Worm (Caenorhabditis elegans): Measurements from ENCODE around the gene C45G9.5.
A peak's percentile ranks its signal among the peaks of the same experiment; 100 is the strongest.
"Not testable (repeated sequence)": the region's sequence is repeated elsewhere in the genome, so short reads cannot be mapped to it uniquely, and the experiment has no call there.

The C45G9.5 gene

ce11 chrIII:5031375-5031836 is 16.5 kb upstream of the C45G9.5 start (continued):
- TF ChIP-seq somi-1 (GFP tag; optimal IDR thresholded peaks at IDR 0.05): peak; percentile 55
- TF ChIP-seq hsf-1 (GFP tag; IDR thresholded peaks at IDR 0.05): 0 out of 2 replicates have a peak, but pooled peaks have one; percentile 55
- peak; percentile 54 for TF ChIP-seq mes-4 (tag; optimal IDR thresholded peaks at IDR 0.05)
- peak; percentile 23; the same call in 1 of the 2 replicates for TF ChIP-seq ztf-6 (GFP tag; IDR thresholded peaks at IDR 0.05)
- peak; percentile 59; the same call in 1 of the 2 replicates for TF ChIP-seq let-526 (GFP tag; IDR thresholded peaks at IDR 0.05)
- peak; percentile 93 for TF ChIP-seq rcor-1 (GFP tag; IDR thresholded peaks at IDR 0.05)
- peak; percentile 55 for TF ChIP-seq him-1 (tag; optimal IDR thresholded peaks at IDR 0.05)
- TF ChIP-seq die-1 (tag; optimal IDR thresholded peaks at IDR 0.05): peak; percentile 48
- 0 out of 2 replicates have a peak, but pooled peaks have one; percentile 14 for TF ChIP-seq bed-2 (GFP tag; IDR thresholded peaks at IDR 0.05)
- peak; percentile 44 for TF ChIP-seq sptf-2 (GFP tag; optimal IDR thresholded peaks at IDR 0.05)
- TF ChIP-seq ceh-91 (GFP tag; IDR thresholded peaks at IDR 0.05): peak; percentile 66
- peak; percentile 79 for TF ChIP-seq chd-7 (tag; optimal IDR thresholded peaks at IDR 0.05)
- TF ChIP-seq lsy-27 (tag; optimal IDR thresholded peaks at IDR 0.05; ENCODE audit: borderline replicate concordance, insufficient read depth): peak; percentile 39
- TF ChIP-seq F52B5.7 (tag; optimal IDR thresholded peaks at IDR 0.05): peak; percentile 83
- peak; percentile 77; the same call in 1 of the 2 replicates for TF ChIP-seq hmg-20 (GFP tag; IDR thresholded peaks at IDR 0.05)
- peak; percentile 78 for TF ChIP-seq ztf-26 (tag; optimal IDR thresholded peaks at IDR 0.05)
- TF ChIP-seq cebp-1 (GFP tag; IDR thresholded peaks at IDR 0.05): 0 out of 2 replicates have a peak, but pooled peaks have one; percentile 45
- not testable (repeated sequence) for TF ChIP-seq cebp-1 (tag; optimal IDR thresholded peaks at IDR 0.05)
- TF ChIP-seq B0019.2 (GFP tag; conservative IDR thresholded peaks at IDR 0.05): peak; percentile 60; the same call in 1 of the 2 replicates
- peak; percentile 84 for TF ChIP-seq sea-2 (GFP tag; IDR thresholded peaks at IDR 0.05)
- TF ChIP-seq pbrm-1 (GFP tag; IDR thresholded peaks at IDR 0.05): peak; percentile 87
- peak; percentile 71 for TF ChIP-seq attf-5 (GFP tag; optimal IDR thresholded peaks at IDR 0.05)
- peak; percentile 5 to 22 for TF ChIP-seq rec-8 (tag; optimal IDR thresholded peaks at IDR 0.05)
- peak; percentile 69; the same call in 1 of the 2 replicates for TF ChIP-seq egl-44 (GFP tag; IDR thresholded peaks at IDR 0.05)
- TF ChIP-seq nhr-80 (tag; optimal IDR thresholded peaks at IDR 0.05): peak; percentile 89
- TF ChIP-seq lin-40 (tag; optimal IDR thresholded peaks at IDR 0.05): peak; percentile 91
- peak; percentile 85 for TF ChIP-seq atf-7 (tag; optimal IDR thresholded peaks at IDR 0.05)
- peak; percentile 70 for TF ChIP-seq nhr-90 (tag; optimal IDR thresholded peaks at IDR 0.05)
- TF ChIP-seq F23B12.7 (tag; optimal IDR thresholded peaks at IDR 0.05; ENCODE audit: insufficient read depth): peak; percentile 19
- TF ChIP-seq ets-4 (GFP tag; optimal IDR thresholded peaks at IDR 0.05): peak; percentile 55
- peak; percentile 21 for TF ChIP-seq F57C9.4 (tag; optimal IDR thresholded peaks at IDR 0.05)
- peak; percentile 85 for TF ChIP-seq tbp1 (GFP tag; optimal IDR thresholded peaks at IDR 0.05)
- TF ChIP-seq rpc-1 (optimal IDR thresholded peaks at IDR 0.05): peak; percentile 71
- peak; percentile 63 for TF ChIP-seq rpc-1 (tag; optimal IDR thresholded peaks at IDR 0.05)
- 0 out of 2 replicates have a peak, but pooled peaks have one; percentile 57 for TF ChIP-seq attf-6 (GFP tag; IDR thresholded peaks at IDR 0.05)
- 0 out of 2 replicates have a peak, but pooled peaks have one; percentile 22 for TF ChIP-seq Y79H2A.3 (GFP tag; conservative IDR thresholded peaks at IDR 0.05)
- peak; percentile 68 for TF ChIP-seq ceh-79 (tag; optimal IDR thresholded peaks at IDR 0.05)
- peak; percentile 87 for TF ChIP-seq ekl-4 (GFP tag; IDR thresholded peaks at IDR 0.05)
- peak; percentile 64 for TF ChIP-seq fkh-3 (tag; optimal IDR thresholded peaks at IDR 0.05)
- peak; percentile 98 for TF ChIP-seq dox-1 (GFP tag; IDR thresholded peaks at IDR 0.05)
- peak; percentile 50 for TF ChIP-seq F22D6.2 (tag; optimal IDR thresholded peaks at IDR 0.05)
- TF ChIP-seq hlh-12 (tag; optimal IDR thresholded peaks at IDR 0.05): peak; percentile 8
- TF ChIP-seq madf-3 (GFP tag; IDR thresholded peaks at IDR 0.05): peak; percentile 62; the same call in 1 of the 2 replicates
- peak; percentile 39 for TF ChIP-seq akir-1 (GFP tag; optimal IDR thresholded peaks at IDR 0.05)
- peak; percentile 90 for TF ChIP-seq D2030.7 (GFP tag; IDR thresholded peaks at IDR 0.05)
- TF ChIP-seq F33H1.4 (GFP tag; IDR thresholded peaks at IDR 0.05): peak; percentile 71
- peak; percentile 71 for TF ChIP-seq madf-10 (tag; optimal IDR thresholded peaks at IDR 0.05)
- peak; percentile 84; the same call in 1 of the 2 replicates for TF ChIP-seq Y56A3A.18 (GFP tag; IDR thresholded peaks at IDR 0.05)
